Worm (Caenorhabditis elegans) whole organism, L3 larva: ENCODE results near the gene bbs-5.
"Not testable (repeated sequence)": the region's sequence is repeated elsewhere in the genome, so short reads cannot be mapped to it uniquely, and the experiment has no call there.

ENCODE experiments used
- R02D3.7 ChIP-seq: fragments of 150-350 bp; optimal IDR thresholded peaks from 2 replicates; lab custom pipeline; 2014; ENCODE audit warnings: missing biosample characterization, missing genetic modification characterization
- ama-1 ChIP-seq: fragments of 150-350 bp; optimal IDR thresholded peaks from 2 replicates; lab custom pipeline; 2018
- ceh-16 ChIP-seq: sonication (generic microtip); optimal IDR thresholded peaks from 2 replicates; lab custom pipeline; 2017; ENCODE audit warnings: missing biosample characterization, missing genetic modification characterization
- ceh-28 ChIP-seq: fragments of 150-350 bp; optimal IDR thresholded peaks from 2 replicates; lab custom pipeline; 2014; ENCODE audit warnings: missing biosample characterization, missing genetic modification reagents, missing genetic modification characterization
- ceh-82 ChIP-seq: fragments of 150-350 bp; optimal IDR thresholded peaks from 2 replicates; lab custom pipeline; 2014; ENCODE audit warnings: missing biosample characterization, missing genetic modification characterization
- ceh-9 ChIP-seq: sonication (generic microtip); optimal IDR thresholded peaks from 2 replicates; lab custom pipeline; 2018; ENCODE audit warnings: missing biosample characterization, missing genetic modification characterization
- egl-27 ChIP-seq: sonication (generic microtip); optimal IDR thresholded peaks from 4 replicates; lab custom pipeline; 2017; ENCODE audit warnings: missing biosample characterization, missing genetic modification reagents, missing genetic modification characterization
- egl-5 ChIP-seq: fragments of 150-350 bp; optimal IDR thresholded peaks from 2 replicates; lab custom pipeline; 2017; ENCODE audit warnings: missing biosample characterization, missing genetic modification reagents, missing genetic modification characterization, inconsistent platforms
- elt-1 ChIP-seq: fragments of 150-350 bp; optimal IDR thresholded peaks from 2 replicates; lab custom pipeline; 2014; ENCODE audit warnings: missing biosample characterization, missing genetic modification characterization
- eor-1 ChIP-seq, 2 experiments: fragments of 150-350 bp; optimal IDR thresholded peaks; 2 replicates each; lab custom pipeline; 2014 to 2018; ENCODE audit warnings: missing biosample characterization in 2 of 2, missing genetic modification characterization in 2 of 2
- fkh-10 ChIP-seq: sonication (generic microtip); optimal IDR thresholded peaks from 2 replicates; lab custom pipeline; 2017; ENCODE audit warnings: missing biosample characterization, missing genetic modification reagents, missing genetic modification characterization
- fkh-2 ChIP-seq: fragments of 150-350 bp; optimal IDR thresholded peaks from 2 replicates; lab custom pipeline; 2014; ENCODE audit warnings: missing biosample characterization, missing genetic modification reagents, missing genetic modification characterization
- fos-1 ChIP-seq: fragments of 150-350 bp; optimal IDR thresholded peaks from 2 replicates; lab custom pipeline; 2014; ENCODE audit warnings: missing biosample characterization, missing genetic modification characterization
- jun-1 ChIP-seq: fragments of 150-350 bp; optimal IDR thresholded peaks from 2 replicates; lab custom pipeline; 2014; ENCODE audit warnings: missing biosample characterization, missing genetic modification reagents, missing genetic modification characterization
- lin-15B ChIP-seq: fragments of 150-350 bp; optimal IDR thresholded peaks from 2 replicates; lab custom pipeline; 2014; ENCODE audit warnings: missing biosample characterization, missing genetic modification characterization
- lin-39 ChIP-seq: fragments of 150-350 bp; optimal IDR thresholded peaks from 2 replicates; lab custom pipeline; 2018; ENCODE audit warnings: missing biosample characterization, missing genetic modification reagents, missing genetic modification characterization
- lsy-12 ChIP-seq: sonication (generic microtip); optimal IDR thresholded peaks from 2 replicates; lab custom pipeline; 2016; ENCODE audit warnings: mild to moderate bottlenecking, missing genetic modification characterization, missing compliant biosample characterization
- mdl-1 ChIP-seq: fragments of 150-350 bp; optimal IDR thresholded peaks from 2 replicates; lab custom pipeline; 2014; ENCODE audit warnings: missing biosample characterization, missing genetic modification characterization
- mml-1 ChIP-seq: fragments of 150-350 bp; sonication (generic microtip); optimal IDR thresholded peaks from 3 replicates; lab custom pipeline; 2014; ENCODE audit warnings: missing biosample characterization, missing genetic modification characterization
- nfya-1 ChIP-seq: sonication (generic microtip); optimal IDR thresholded peaks from 2 replicates; lab custom pipeline; 2017; ENCODE audit warnings: missing genetic modification characterization, mild to moderate bottlenecking, missing compliant biosample characterization, antibody characterized with exemption, moderate library complexity; ENCODE audit not compliant: insufficient read depth
- nhr-11 ChIP-seq: fragments of 150-350 bp; optimal IDR thresholded peaks from 2 replicates; lab custom pipeline; 2014; ENCODE audit warnings: missing biosample characterization, missing genetic modification characterization
- nhr-12 ChIP-seq: fragments of 150-350 bp; optimal IDR thresholded peaks from 2 replicates; lab custom pipeline; 2014; ENCODE audit warnings: missing biosample characterization, missing genetic modification characterization
- nhr-23 ChIP-seq: fragments of 150-350 bp; optimal IDR thresholded peaks from 2 replicates; lab custom pipeline; 2014; ENCODE audit warnings: missing biosample characterization, missing genetic modification reagents, missing genetic modification characterization
- nhr-237 ChIP-seq: fragments of 150-350 bp; optimal IDR thresholded peaks from 2 replicates; lab custom pipeline; 2014; ENCODE audit warnings: missing biosample characterization, missing genetic modification characterization
- nhr-25 ChIP-seq: sonication (generic microtip); optimal IDR thresholded peaks from 2 replicates; lab custom pipeline; 2017; ENCODE audit warnings: missing biosample characterization, missing genetic modification characterization
- nhr-28 ChIP-seq: fragments of 150-350 bp; optimal IDR thresholded peaks from 2 replicates; lab custom pipeline; 2014; ENCODE audit warnings: missing biosample characterization, missing genetic modification characterization
- nhr-76 ChIP-seq: fragments of 150-350 bp; sonication (generic microtip); optimal IDR thresholded peaks from 5 replicates; lab custom pipeline; 2014; ENCODE audit warnings: missing biosample characterization, missing genetic modification characterization
- nhr-77 ChIP-seq: fragments of 150-350 bp; optimal IDR thresholded peaks from 2 replicates; lab custom pipeline; 2014; ENCODE audit warnings: missing biosample characterization, missing genetic modification characterization
- pha-4 ChIP-seq: fragments of 150-350 bp; optimal IDR thresholded peaks from 2 replicates; lab custom pipeline; 2014; ENCODE audit warnings: missing biosample characterization, missing genetic modification reagents, missing genetic modification characterization
- sea-2 ChIP-seq: fragments of 150-350 bp; sonication (generic microtip); optimal IDR thresholded peaks from 4 replicates; lab custom pipeline; 2014; ENCODE audit warnings: missing biosample characterization, missing genetic modification reagents, missing genetic modification characterization
- skn-1 ChIP-seq: fragments of 150-350 bp; optimal IDR thresholded peaks from 2 replicates; lab custom pipeline; 2014; ENCODE audit warnings: missing biosample characterization, missing genetic modification characterization
- snpc-4 ChIP-seq: fragments of 150-350 bp; optimal IDR thresholded peaks from 2 replicates; lab custom pipeline; 2014; ENCODE audit warnings: missing biosample characterization, missing genetic modification characterization
- unc-39 ChIP-seq: sonication (generic microtip); optimal IDR thresholded peaks from 4 replicates; lab custom pipeline; 2017; ENCODE audit warnings: missing biosample characterization, missing genetic modification characterization
- unc-62 ChIP-seq: fragments of 150-350 bp; sonication (generic microtip); optimal IDR thresholded peaks from 4 replicates; lab custom pipeline; 2014; ENCODE audit warnings: missing biosample characterization, missing genetic modification reagents, missing genetic modification characterization
- zag-1 ChIP-seq: fragments of 150-350 bp; optimal IDR thresholded peaks from 2 replicates; lab custom pipeline; 2014; ENCODE audit warnings: missing biosample characterization, missing genetic modification characterization
- ztf-11 ChIP-seq: fragments of 150-350 bp; optimal IDR thresholded peaks from 2 replicates; lab custom pipeline; 2014; ENCODE audit warnings: missing biosample characterization, missing genetic modification characterization
- ztf-4 ChIP-seq: fragments of 150-350 bp; optimal IDR thresholded peaks from 2 replicates; lab custom pipeline; 2014; ENCODE audit warnings: missing biosample characterization, missing genetic modification characterization

The bbs-5 gene

ce11 chrIII:10266824-10267223 is 5.2 kb upstream of the bbs-5 start, which contains the start of gene inpp-4B:
Gene inpp-4B (minus strand): TSS chrIII:10266877.
- TF ChIP-seq unc-39 (tag; lab: Kevin White, UChicago); egl-27; ceh-82 (tag; lab: Kevin White, UChicago): not testable (repeated sequence)
- TF ChIP-seq, all 47 proteins: peak for 0; not testable (repeated sequence) for 47

- TF ChIP-seq egl-5 (tag; lab: Kevin White, UChicago) (no peak), lin-15B (no peak), mml-1 (tag; lab: Kevin White, UChicago) (no peak), lsy-12 (tag; lab: Kevin White, UChicago) (no peak), nhr-11 (tag; lab: Kevin White, UChicago) (no peak), zag-1 (tag; lab: Kevin White, UChicago) (no peak), pha-4 (tag; lab: Kevin White, UChicago) (no peak), R02D3.7 (tag; lab: Kevin White, UChicago) (no peak), nhr-23 (tag; lab: Kevin White, UChicago) (no peak), nhr-237 (tag; lab: Kevin White, UChicago) (no peak), ztf-4 (tag; lab: Kevin White, UChicago) (no peak), snpc-4 (tag; lab: Kevin White, UChicago) (no peak), ceh-9 (tag; lab: Kevin White, UChicago) (no peak), fos-1 (no peak), nhr-28 (tag; lab: Kevin White, UChicago) (no peak)
These were observed 326 bp downstream of the bbs-5 start for ce11 chrIII:10261256-10261655.

ce11 chrIII:10258641-10259040 is 2.9 kb downstream of the bbs-5 start, which contains the start of gene rip-1:
Gene rip-1 (minus strand): TSS chrIII:10258741.
- TF ChIP-seq snpc-4 (tag; lab: Kevin White, UChicago) (no peak), ztf-11 (no peak), nhr-76 (tag; lab: Kevin White, UChicago) (no peak), ceh-28 (no peak), fkh-10 (GFP tag; lab: Kevin White, UChicago) (no peak), ceh-9 (tag; lab: Kevin White, UChicago) (no peak), unc-62 (GFP tag; lab: Kevin White, UChicago) (no peak), fkh-2 (tag; lab: Kevin White, UChicago) (no peak), lin-15B (no peak), pha-4 (tag; lab: Kevin White, UChicago) (no peak), lin-39 (tag; lab: Kevin White, UChicago) (no peak), unc-39 (tag; lab: Kevin White, UChicago) (no peak), ztf-4 (tag; lab: Kevin White, UChicago) (no peak), ceh-16 (tag; lab: Kevin White, UChicago) (no peak), nhr-237 (tag; lab: Kevin White, UChicago) (no peak), nhr-25 (tag; lab: Kevin White, UChicago) (no peak), eor-1 (tag; optimal IDR thresholded peaks at IDR 0.05; lab: Kevin White, UChicago) (no peak), nhr-28 (tag; lab: Kevin White, UChicago) (no peak), ama-1 (lab: Kevin White, UChicago) (no peak)

ce11 chrIII:10254583-10254982 is 7.0 kb downstream of the bbs-5 start, which contains the start of gene R01H10.4:
Gene R01H10.4 (plus strand): TSS chrIII:10254818.
- TF ChIP-seq nhr-23 (tag; lab: Kevin White, UChicago), result peak; percentile 13
- no peak for TF ChIP-seq zag-1 (tag; lab: Kevin White, UChicago)

- TF ChIP-seq jun-1, result no peak
- TF ChIP-seq sea-2, result no peak
- no peak for TF ChIP-seq nhr-12 (tag; lab: Kevin White, UChicago)
- no peak for TF ChIP-seq nhr-237 (tag; lab: Kevin White, UChicago)
- TF ChIP-seq ceh-28, result no peak
- TF ChIP-seq lsy-12 (tag; lab: Kevin White, UChicago), result no peak
- TF ChIP-seq nfya-1 (tag; lab: Kevin White, UChicago), result no peak
- no peak for TF ChIP-seq nhr-23 (tag; lab: Kevin White, UChicago)
- no peak for TF ChIP-seq nhr-11 (tag; lab: Kevin White, UChicago)
- TF ChIP-seq nhr-77 (tag; lab: Kevin White, UChicago), result no peak
- TF ChIP-seq mdl-1 (tag; lab: Kevin White, UChicago), result no peak
- TF ChIP-seq elt-1 (tag; lab: Kevin White, UChicago), result no peak
- TF ChIP-seq ztf-11, result no peak
- TF ChIP-seq skn-1 (tag; lab: Kevin White, UChicago), result no peak
These were observed 8.2 kb downstream of the bbs-5 start for ce11 chrIII:10253334-10253733.
